Worm (Caenorhabditis elegans): ENCODE results near the gene cyp-35A1.
"Not testable (repeated sequence)": the region's sequence is repeated elsewhere in the genome, so short reads cannot be mapped to it uniquely, and the experiment has no call there.

The cyp-35A1 gene

DNA sequence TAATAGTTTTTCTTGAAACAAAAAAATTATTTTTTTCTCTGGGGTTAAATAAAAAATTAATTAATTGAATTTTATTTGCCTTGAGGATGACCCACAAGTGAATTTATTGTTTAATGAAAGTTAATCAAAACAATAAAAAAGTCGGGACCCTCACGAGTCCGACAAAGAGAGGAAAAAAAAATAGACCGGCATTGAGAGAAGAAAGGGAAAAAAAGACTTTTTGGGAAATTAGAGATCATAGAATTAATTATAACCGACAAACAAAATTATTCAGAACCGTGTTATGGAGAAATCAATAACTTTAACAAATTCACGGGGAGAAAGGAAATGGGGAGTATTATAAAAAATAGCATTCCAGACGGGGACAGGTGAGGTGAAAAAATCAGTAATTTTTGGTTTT, 24.4 kb downstream of the cyp-35A1 start, which contains the start of gene F10G2.7:
TSS of gene F10G2.7 (minus strand) at position 101 of the 400 bp plus-strand sequence.
- TF ChIP-seq B0035.1 (tag; optimal IDR thresholded peaks at IDR 0.05); rpc-1 (optimal IDR thresholded peaks at IDR 0.05); rpc-1 (tag; optimal IDR thresholded peaks at IDR 0.05); F23B12.7 (tag; optimal IDR thresholded peaks at IDR 0.05; ENCODE audit: insufficient read depth): not testable (repeated sequence)

- TF ChIP-seq rpc-1 (optimal IDR thresholded peaks at IDR 0.05) (no peak), rpc-1 (tag; optimal IDR thresholded peaks at IDR 0.05) (no peak), lin-26 (GFP tag; IDR thresholded peaks at IDR 0.05) (no peak), hlh-26 (GFP tag; conservative IDR thresholded peaks at IDR 0.05) (no peak), ztf-22 (GFP tag; optimal IDR thresholded peaks at IDR 0.05) (no peak), Y53F4B.3 (GFP tag; IDR thresholded peaks at IDR 0.05) (no peak), mxl-1 (tag; optimal IDR thresholded peaks at IDR 0.05) (no peak), cebp-1 (GFP tag; IDR thresholded peaks at IDR 0.05) (no peak), cebp-1 (tag; optimal IDR thresholded peaks at IDR 0.05) (no peak), athp-1 (tag; optimal IDR thresholded peaks at IDR 0.05) (no peak), die-1 (tag; optimal IDR thresholded peaks at IDR 0.05) (no peak), ztf-6 (GFP tag; IDR thresholded peaks at IDR 0.05) (no peak), sptf-2 (GFP tag; optimal IDR thresholded peaks at IDR 0.05) (no peak), snpc-3.4 (tag; optimal IDR thresholded peaks at IDR 0.05) (no peak), F52B5.7 (tag; optimal IDR thresholded peaks at IDR 0.05) (no peak)
Measured at ce11 chrV:7332253-7332652, 29.3 kb downstream of the cyp-35A1 start, which contains the start of gene F10G2.1. Gene F10G2.1 (plus strand): TSS chrV:7332553.

ce11 chrV:7330868-7331267, 30.7 kb downstream of the cyp-35A1 start, which contains the start of gene F10G2.2:
Gene F10G2.2 (plus strand): TSS chrV:7331168.
- no peak for TF ChIP-seq nhr-80 (tag; optimal IDR thresholded peaks at IDR 0.05)
- TF ChIP-seq ztf-26 (tag; optimal IDR thresholded peaks at IDR 0.05) = no peak
- TF ChIP-seq ZK185.1 (tag; optimal IDR thresholded peaks at IDR 0.05; ENCODE audit: poor library complexity, severe bottlenecking) = no peak
- no peak for TF ChIP-seq madf-10 (tag; optimal IDR thresholded peaks at IDR 0.05)
- no peak for TF ChIP-seq chd-7 (tag; optimal IDR thresholded peaks at IDR 0.05)
- no peak for TF ChIP-seq F55B11.4 (tag; optimal IDR thresholded peaks at IDR 0.05; ENCODE audit: borderline replicate concordance, insufficient read depth)
- no peak for TF ChIP-seq F49E8.2 (tag; optimal IDR thresholded peaks at IDR 0.05; ENCODE audit: insufficient read depth)
- TF ChIP-seq lin-35 (GFP tag; optimal IDR thresholded peaks at IDR 0.05) = no peak
- TF ChIP-seq attf-6 (GFP tag; IDR thresholded peaks at IDR 0.05) = no peak
- no peak for TF ChIP-seq repo-1 (tag; optimal IDR thresholded peaks at IDR 0.05)
- no peak for TF ChIP-seq lin-54 (GFP tag; optimal IDR thresholded peaks at IDR 0.05)
- TF ChIP-seq pbrm-1 (GFP tag; IDR thresholded peaks at IDR 0.05) = no peak

DNA sequence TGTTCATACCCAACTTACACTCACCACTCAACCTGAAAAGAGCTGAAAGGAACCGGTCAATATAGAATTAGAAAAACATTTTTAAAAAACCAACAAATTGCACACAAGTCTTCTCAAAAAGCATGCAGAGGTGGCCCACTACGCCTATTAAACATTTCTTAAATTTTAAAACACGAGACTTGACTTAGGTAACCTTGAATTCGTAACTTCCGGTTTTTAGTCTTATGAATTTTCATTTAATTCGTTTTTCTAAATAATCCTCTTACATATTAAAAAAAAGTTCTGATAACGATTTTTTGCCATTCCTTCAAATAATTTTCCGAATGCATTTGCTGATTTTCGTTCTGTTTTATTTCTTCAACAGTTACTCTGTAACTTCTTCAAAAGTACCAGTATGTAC, 33.5 kb downstream of the cyp-35A1 start, which contains the start of gene clec-7:
TSS of gene clec-7 (plus strand) at position 301 of the 400 bp plus-strand sequence.
- TF ChIP-seq unc-130 (GFP tag; optimal IDR thresholded peaks at IDR 0.05) = no peak
- TF ChIP-seq ztf-3 (GFP tag; optimal IDR thresholded peaks at IDR 0.05) = no peak
- TF ChIP-seq ztf-22 (GFP tag; optimal IDR thresholded peaks at IDR 0.05) = no peak
- no peak for TF ChIP-seq ztf-25 (GFP tag; IDR thresholded peaks at IDR 0.05)
- TF ChIP-seq bed-2 (GFP tag; IDR thresholded peaks at IDR 0.05) = no peak
- no peak for TF ChIP-seq ceh-91 (GFP tag; IDR thresholded peaks at IDR 0.05)
- no peak for TF ChIP-seq egl-18 (GFP tag; IDR thresholded peaks at IDR 0.05)
- no peak for TF ChIP-seq mes-4 (tag; optimal IDR thresholded peaks at IDR 0.05)
- TF ChIP-seq snpc-3.4 (tag; optimal IDR thresholded peaks at IDR 0.05) = no peak
- no peak for TF ChIP-seq ZK185.1 (tag; optimal IDR thresholded peaks at IDR 0.05; ENCODE audit: poor library complexity, severe bottlenecking)
- TF ChIP-seq mcd-1 (GFP tag; IDR thresholded peaks at IDR 0.05) = no peak
- TF ChIP-seq tbp1 (GFP tag; optimal IDR thresholded peaks at IDR 0.05) = no peak
- no peak for TF ChIP-seq akir-1 (GFP tag; optimal IDR thresholded peaks at IDR 0.05)
- TF ChIP-seq rpc-1 (optimal IDR thresholded peaks at IDR 0.05) = no peak
- no peak for TF ChIP-seq rpc-1 (tag; optimal IDR thresholded peaks at IDR 0.05)
- no peak for TF ChIP-seq somi-1 (GFP tag; optimal IDR thresholded peaks at IDR 0.05)
- TF ChIP-seq zfh-2 (GFP tag; conservative IDR thresholded peaks at IDR 0.05) = no peak
- TF ChIP-seq mxl-1 (tag; optimal IDR thresholded peaks at IDR 0.05) = no peak
- TF ChIP-seq lsy-27 (tag; optimal IDR thresholded peaks at IDR 0.05; ENCODE audit: borderline replicate concordance, insufficient read depth) = no peak
